Worm (Caenorhabditis elegans): Measurements from ENCODE around the gene Y38H8A.4.

ce11 chrIV:13482469-13482868 lies 10.3 kb upstream of the Y38H8A.4 start, which contains the start of gene Y38H8A.1:
- TF ChIP-seq nhr-237 (tag; optimal IDR thresholded peaks at IDR 0.05) (no peak), lin-39 (tag; optimal IDR thresholded peaks at IDR 0.05) (no peak)
